ENCODE assay signal across 2 worm cellular contexts in genomic region chrIII:3635844-3636243, ce11.
A peak's percentile ranks its signal among the peaks of the same experiment; 100 is the strongest.
TF ChIP-seq lines count a peak whose summit lies in the region.

Gene rilp-1 (plus strand): TSS chrIII:3636144.

TF ChIP-seq in whole organism, L4 larva, 104 proteins besides CTCF, POLR2A, EP300 and RAD21:
- TF ChIP-seq madf-5 (GFP tag; IDR thresholded peaks at IDR 0.05; lab: Robert Waterston, UW) = no peak
- no peak for TF ChIP-seq hmg-1.1 (GFP tag; IDR thresholded peaks at IDR 0.05; lab: Robert Waterston, UW)
- TF ChIP-seq mxl-3 (GFP tag; optimal IDR thresholded peaks at IDR 0.05; lab: Kevin White, UChicago) = no peak
- TF ChIP-seq dpl-1 (GFP tag; optimal IDR thresholded peaks at IDR 0.05; lab: Kevin White, UChicago) = no peak
- TF ChIP-seq nhr-42 (GFP tag; IDR thresholded peaks at IDR 0.05; lab: Robert Waterston, UW) = no peak
- TF ChIP-seq aha-1 (tag; lab: Kevin White, UChicago) = peak; percentile 62

TF ChIP-seq in whole organism, midembryonic, 9 proteins besides CTCF, POLR2A, EP300 and RAD21:
- TF ChIP-seq med-1 (GFP tag; optimal IDR thresholded peaks at IDR 0.05; lab: Kevin White, UChicago; ENCODE audit: insufficient read depth) (no peak), ref-1 (GFP tag; conservative IDR thresholded peaks at IDR 0.05; lab: Robert Waterston, UW) (0 out of 2 replicates have a peak, but pooled peaks have one; percentile 15)
